Worm (Caenorhabditis elegans) whole organism, late embryonic: ENCODE data around the gene sec-61.A.

Experiments used
- ceh-14 ChIP-seq: sonication (generic microtip); optimal IDR thresholded peaks from 2 replicates; lab custom pipeline; 2016; ENCODE audit warnings: missing genotype, missing genetic modification characterization, missing compliant biosample characterization
- ceh-18 ChIP-seq: sonication (generic microtip); optimal IDR thresholded peaks from 2 replicates; lab custom pipeline; 2016; ENCODE audit warnings: missing genetic modification characterization, missing compliant biosample characterization
- ceh-34 ChIP-seq: sonication (generic microtip); optimal IDR thresholded peaks from 2 replicates; lab custom pipeline; 2016; ENCODE audit warnings: mild to moderate bottlenecking, missing genetic modification characterization, missing compliant biosample characterization
- dmd-4 ChIP-seq: sonication (generic microtip); optimal IDR thresholded peaks from 2 replicates; lab custom pipeline; 2016; ENCODE audit warnings: borderline replicate concordance, missing genetic modification characterization, missing compliant biosample characterization
- dve-1 ChIP-seq: sonication (generic microtip); optimal IDR thresholded peaks from 2 replicates; lab custom pipeline; 2017; ENCODE audit warnings: antibody characterized with exemption, mild to moderate bottlenecking, missing genetic modification characterization, missing compliant biosample characterization
- elt-4 ChIP-seq: sonication (generic microtip); optimal IDR thresholded peaks from 2 replicates; lab custom pipeline; 2016; ENCODE audit warnings: missing genetic modification characterization, missing compliant biosample characterization
- ets-4 ChIP-seq: sonication (generic microtip); optimal IDR thresholded peaks from 2 replicates; lab custom pipeline; 2016; ENCODE audit warnings: missing genetic modification characterization, missing compliant biosample characterization
- nfya-1 ChIP-seq: sonication (generic microtip); optimal IDR thresholded peaks from 2 replicates; lab custom pipeline; 2017; ENCODE audit warnings: missing genetic modification characterization, mild to moderate bottlenecking, missing compliant biosample characterization, antibody characterized with exemption, moderate library complexity
- nhr-11 ChIP-seq: fragments of 150-350 bp; optimal IDR thresholded peaks from 2 replicates; lab custom pipeline; 2014; ENCODE audit warnings: missing biosample characterization, missing genetic modification characterization
- odd-2 ChIP-seq: sonication (generic microtip); optimal IDR thresholded peaks from 2 replicates; lab custom pipeline; 2017; ENCODE audit warnings: antibody characterized with exemption, mild to moderate bottlenecking, missing genetic modification characterization, missing compliant biosample characterization
- rnt-1 ChIP-seq: sonication (generic microtip); optimal IDR thresholded peaks from 2 replicates; lab custom pipeline; 2016; ENCODE audit warnings: missing genetic modification characterization, missing compliant biosample characterization

ce11 chrIV:14824201-14824600, 863 bp downstream of the sec-61.A start:
- TF ChIP-seq ceh-18 (no peak), elt-4 (tag; lab: Kevin White, UChicago) (no peak), ceh-34 (no peak), nfya-1 (tag; lab: Kevin White, UChicago) (no peak), nhr-11 (tag; lab: Kevin White, UChicago) (no peak), ets-4 (tag; lab: Kevin White, UChicago) (no peak), odd-2 (no peak), dmd-4 (tag; lab: Kevin White, UChicago) (no peak), ceh-14 (no peak), dve-1 (tag; lab: Kevin White, UChicago) (no peak), rnt-1 (tag; lab: Kevin White, UChicago) (no peak)
